Fruit fly (Drosophila melanogaster): ENCODE data around the gene CG33796.

- no peak for TF ChIP-seq Dll (optimal IDR thresholded peaks at IDR 0.05)
- no peak for TF ChIP-seq psq (optimal IDR thresholded peaks at IDR 0.05)
Observed at dm6 chr3L:16167723-16168386, 2.1 kb downstream of the CG33796 start.

Data from whole organism.